Worm (Caenorhabditis elegans) whole organism, L2 larva: ENCODE data around the gene crls-1.

Source experiments
- elt-3 ChIP-seq: sonication (generic microtip); optimal IDR thresholded peaks from 2 replicates; lab custom pipeline; 2017; ENCODE audit warnings: missing biosample characterization, missing genetic modification characterization
- mdl-1 ChIP-seq, 2 experiments: fragments of 150-350 bp in 1 of 2; sonication (generic microtip) in 1 of 2; optimal IDR thresholded peaks; 2 replicates each; lab custom pipeline; 2017; ENCODE audit warnings: missing biosample characterization in 2 of 2, missing genetic modification characterization in 2 of 2
- nhr-11 ChIP-seq: fragments of 150-350 bp; optimal IDR thresholded peaks from 2 replicates; lab custom pipeline; 2014; ENCODE audit warnings: missing biosample characterization, missing genetic modification characterization

DNA sequence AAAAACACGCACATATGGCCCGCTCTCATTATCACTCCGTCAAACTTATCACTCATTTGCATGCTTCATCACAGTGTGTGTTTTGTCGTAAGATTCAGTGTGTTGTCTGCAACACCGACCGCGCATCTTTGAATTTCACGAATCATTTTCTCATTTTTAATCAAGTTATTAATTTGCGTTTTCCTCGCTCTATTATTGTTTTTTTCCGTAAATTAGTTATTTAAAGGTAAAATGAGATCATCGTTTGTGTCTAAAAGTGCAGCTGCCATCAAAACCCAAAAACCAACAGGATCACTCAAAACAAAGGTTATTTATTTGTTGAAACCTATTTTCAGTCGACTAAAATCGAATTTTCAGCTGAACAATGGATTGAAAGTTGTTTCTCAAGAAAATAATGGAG, 30.1 kb downstream of the crls-1 start, which contains the start of the genes T24C4.5 and ucr-2.3:
- TF ChIP-seq nhr-11 (tag; lab: Kevin White, UChicago) (no peak), mdl-1 (tag; optimal IDR thresholded peaks at IDR 0.05; lab: Kevin White, UChicago) (no peak), elt-3 (tag; lab: Kevin White, UChicago) (no peak)
